Fruit fly (Drosophila melanogaster) whole organism, wandering third instar larva: Measurements from ENCODE around the gene Acp26Ab.

ENCODE experiments used
- Abd-B ChIP-seq: fragments of >200 bp; optimal IDR thresholded peaks from 2 replicates; lab custom pipeline; 2017; ENCODE audit warnings: missing biosample characterization, missing genetic modification characterization
- CG9705 ChIP-seq: fragments of 200-800 bp; sonication (Bioruptor generic); optimal IDR thresholded peaks from 2 replicates; lab custom pipeline; 2018; ENCODE audit warnings: missing biosample characterization, mild to moderate bottlenecking, missing genetic modification characterization
- CrebA ChIP-seq: fragments of 200-800 bp; sonication (Bioruptor generic); optimal IDR thresholded peaks from 2 replicates; lab custom pipeline; 2016; ENCODE audit warnings: missing biosample characterization, mild to moderate bottlenecking, missing genetic modification characterization, borderline replicate concordance
- Dfd ChIP-seq: fragments of >200 bp; optimal IDR thresholded peaks from 2 replicates; lab custom pipeline; 2017; ENCODE audit warnings: missing biosample characterization, missing genetic modification characterization
- Dif ChIP-seq: fragments of 200-275, 200-300 bp; sonication (Bioruptor generic); optimal IDR thresholded peaks from 2 replicates; lab custom pipeline; 2018; ENCODE audit warnings: missing biosample characterization, missing genetic modification characterization; ENCODE audit not compliant: partially characterized antibody
- GATAd ChIP-seq: sonication (Bioruptor generic); optimal IDR thresholded peaks from 2 replicates; lab custom pipeline; 2016; ENCODE audit warnings: missing biosample characterization, missing genetic modification characterization
- HLH106 ChIP-seq: fragments of 200-800 bp; optimal IDR thresholded peaks from 3 replicates; lab custom pipeline; 2019; ENCODE audit warnings: missing biosample characterization, mild to moderate bottlenecking, missing genetic modification characterization, moderate library complexity
- Hr78 ChIP-seq: fragments of >200 bp; optimal IDR thresholded peaks from 2 replicates; lab custom pipeline; 2017; ENCODE audit warnings: missing biosample characterization, missing genetic modification characterization
- Hr83 ChIP-seq: fragments of 200-300 bp; sonication (Bioruptor generic); optimal IDR thresholded peaks from 2 replicates; lab custom pipeline; 2016; ENCODE audit warnings: missing biosample characterization, mild to moderate bottlenecking, missing genetic modification characterization, moderate library complexity; ENCODE audit not compliant: poor library complexity, severe bottlenecking
- Jra ChIP-seq: sonication (Bioruptor generic); optimal IDR thresholded peaks from 2 replicates; lab custom pipeline; 2016; ENCODE audit warnings: missing biosample characterization, missing genetic modification characterization
- Mio ChIP-seq: sonication (Bioruptor generic); optimal IDR thresholded peaks from 2 replicates; lab custom pipeline; 2016; ENCODE audit warnings: missing biosample characterization, missing genetic modification characterization
- Myc ChIP-seq: fragments of >200 bp; optimal IDR thresholded peaks from 2 replicates; lab custom pipeline; 2017
- Rel ChIP-seq, 2 experiments: fragments of 200-800 bp; sonication (Bioruptor generic) in 1 of 2; optimal IDR thresholded peaks; 2 replicates in 1 of 2; 3 replicates in 1 of 2; lab custom pipeline; 2016 to 2019; ENCODE audit warnings: mild to moderate bottlenecking in 2 of 2, missing biosample characterization in 2 of 2, missing genetic modification characterization in 2 of 2, moderate library complexity in 1 of 2
- Sp1 ChIP-seq: fragments of 200-800 bp; sonication (Bioruptor generic); optimal IDR thresholded peaks from 3 replicates; lab custom pipeline; 2019; ENCODE audit warnings: missing biosample characterization, mild to moderate bottlenecking, missing genetic modification characterization, moderate library complexity
- Vsx2 ChIP-seq: fragments of 200-300, 225-300 bp; sonication (Bioruptor generic); optimal IDR thresholded peaks from 2 replicates; lab custom pipeline; 2018; ENCODE audit warnings: missing biosample characterization, missing genetic modification characterization; ENCODE audit not compliant: partially characterized antibody
- br ChIP-seq: fragments of 200-800 bp; sonication (Bioruptor generic); optimal IDR thresholded peaks from 2 replicates; lab custom pipeline; 2016; ENCODE audit warnings: missing biosample characterization, missing genetic modification characterization
- brk ChIP-seq: fragments of 200-800 bp; sonication (Bioruptor generic); optimal IDR thresholded peaks from 2 replicates; lab custom pipeline; 2016; ENCODE audit warnings: missing biosample characterization, mild to moderate bottlenecking, missing genetic modification characterization
- dl ChIP-seq, 2 experiments: fragments of 175-275, 200-275 bp in 1 of 2; fragments of 200-275 bp in 1 of 2; sonication (Bioruptor generic); optimal IDR thresholded peaks; lab custom pipeline; 2018; ENCODE audit warnings: mild to moderate bottlenecking in 2 of 2, missing biosample characterization in 2 of 2, missing genetic modification characterization in 2 of 2, moderate library complexity in 2 of 2; ENCODE audit not compliant: partially characterized antibody in 2 of 2, insufficient read depth in 1 of 2
- dmrt93B ChIP-seq: fragments of 200-800 bp; sonication (Bioruptor generic); optimal IDR thresholded peaks from 2 replicates; lab custom pipeline; 2018; ENCODE audit warnings: missing biosample characterization, mild to moderate bottlenecking, missing genetic modification characterization
- dsf ChIP-seq: sonication (Bioruptor generic); optimal IDR thresholded peaks from 2 replicates; lab custom pipeline; 2016; ENCODE audit warnings: missing biosample characterization, missing genetic modification characterization, borderline replicate concordance
- foxo ChIP-seq, 2 experiments: fragments of 200-800 bp; sonication (Bioruptor generic); optimal IDR thresholded peaks; 2 replicates in 1 of 2; 3 replicates in 1 of 2; lab custom pipeline; 2016 to 2017; ENCODE audit warnings: missing biosample characterization in 2 of 2, missing genetic modification characterization in 2 of 2
- fru ChIP-seq: fragments of 200-800 bp; sonication (Bioruptor generic); optimal IDR thresholded peaks from 3 replicates; lab custom pipeline; 2016; ENCODE audit warnings: missing biosample characterization, mild to moderate bottlenecking, missing genetic modification characterization
- h ChIP-seq: fragments of 200-800 bp; sonication (Bioruptor generic); optimal IDR thresholded peaks from 3 replicates; lab custom pipeline; 2016; ENCODE audit warnings: missing biosample characterization, mild to moderate bottlenecking, missing genetic modification characterization
- jim ChIP-seq: fragments of 175-275, 200-325 bp; sonication (Bioruptor generic); optimal IDR thresholded peaks from 2 replicates; lab custom pipeline; 2016; ENCODE audit warnings: missing biosample characterization, mild to moderate bottlenecking, missing genetic modification characterization
- lola ChIP-seq: fragments of >200 bp; optimal IDR thresholded peaks from 2 replicates; lab custom pipeline; 2017; ENCODE audit warnings: missing biosample characterization, missing genetic modification characterization
- pan ChIP-seq: fragments of >200 bp; optimal IDR thresholded peaks from 2 replicates; lab custom pipeline; 2017
- rgr ChIP-seq: fragments of 200-800 bp; sonication (Bioruptor generic); optimal IDR thresholded peaks from 3 replicates; lab custom pipeline; 2016; ENCODE audit warnings: missing biosample characterization, mild to moderate bottlenecking, missing genetic modification characterization
- sage ChIP-seq: fragments of 200-800 bp; sonication (Bioruptor generic); optimal IDR thresholded peaks from 2 replicates; lab custom pipeline; 2016; ENCODE audit warnings: missing biosample characterization, mild to moderate bottlenecking, missing genetic modification characterization
- sv ChIP-seq: fragments of 200-800 bp; sonication (Bioruptor generic); optimal IDR thresholded peaks from 3 replicates; lab custom pipeline; 2016; ENCODE audit warnings: missing biosample characterization, missing genetic modification characterization
- tai ChIP-seq: sonication (Bioruptor generic); optimal IDR thresholded peaks from 2 replicates; lab custom pipeline; 2016; ENCODE audit warnings: missing biosample characterization, missing genetic modification characterization
- usp ChIP-seq: fragments of >200 bp; optimal IDR thresholded peaks from 2 replicates; lab custom pipeline; 2017; ENCODE audit warnings: missing biosample characterization, missing genetic modification characterization
- woc ChIP-seq: sonication (Bioruptor generic); optimal IDR thresholded peaks from 2 replicates; lab custom pipeline; 2016; ENCODE audit warnings: missing biosample characterization, mild to moderate bottlenecking, missing genetic modification characterization

Acp26Ab gene

DNA sequence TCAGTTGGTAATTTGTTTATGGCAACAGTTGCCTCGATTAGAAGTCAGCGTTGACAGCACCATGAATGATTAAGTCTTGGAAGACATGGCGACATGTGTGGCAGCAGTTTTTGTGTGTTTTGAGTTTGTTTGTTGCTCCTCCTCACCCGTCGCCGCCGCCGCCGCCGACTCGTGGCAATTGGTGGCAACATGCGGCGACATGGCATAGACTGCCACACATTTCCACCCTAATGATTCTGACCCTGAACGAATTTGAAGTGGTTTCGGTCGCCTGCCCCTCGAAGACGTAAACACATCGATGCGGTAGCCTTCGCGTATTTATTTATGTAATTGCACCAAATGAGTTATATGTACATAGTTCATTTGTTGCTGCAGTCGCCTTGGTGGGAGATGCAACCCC lies 10.2 kb upstream of the Acp26Ab start:
- TF ChIP-seq rgr (GFP tag; lab: Kevin White, UChicago), result no peak

- TF ChIP-seq tai (GFP tag; lab: Kevin White, UChicago) (no peak), br (GFP tag; lab: Kevin White, UChicago) (no peak), jim (GFP tag; lab: Kevin White, UChicago) (no peak), fru (GFP tag; lab: Kevin White, UChicago) (no peak), Dfd (GFP tag; lab: Kevin White, UChicago) (no peak), Mio (GFP tag; lab: Kevin White, UChicago) (no peak)
These were observed 8.9 kb upstream of the Acp26Ab start for dm6 chr2L:5901553-5901952.

DNA sequence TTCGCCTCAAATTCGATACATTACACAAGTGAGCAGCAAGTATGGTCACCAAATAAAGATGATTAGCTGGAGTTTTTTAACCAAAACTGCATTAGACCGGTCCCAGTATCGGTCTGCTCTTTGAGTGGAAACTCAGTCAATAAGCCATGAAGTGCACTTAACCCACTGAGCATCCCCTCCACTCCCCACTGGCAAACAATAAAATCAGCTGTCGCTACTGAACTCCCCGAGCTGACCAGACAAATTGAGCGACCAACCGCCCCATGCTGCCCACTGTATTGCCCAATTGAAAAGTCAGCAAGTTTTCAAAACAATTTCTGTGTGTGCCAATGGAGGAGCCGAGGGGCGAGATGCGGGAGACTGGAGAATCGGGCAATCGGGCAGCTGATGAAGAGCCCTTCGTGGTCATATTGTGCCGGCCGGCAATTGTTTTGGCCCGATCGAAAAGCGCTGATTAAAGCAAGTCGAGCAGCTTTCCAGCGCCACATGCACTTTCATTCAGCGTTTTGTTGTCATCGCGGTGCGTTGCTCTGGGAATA lies 6.6 kb upstream of the Acp26Ab start:
- TF ChIP-seq dl (GFP tag; optimal IDR thresholded peaks at IDR 0.05; lab: Kevin White, UChicago; ENCODE audit: insufficient read depth in 1 of 2, partially characterized antibody in 2 of 2) (no peak), Sp1 (GFP tag; lab: Kevin White, UChicago) (no peak), Vsx2 (GFP tag; lab: Kevin White, UChicago) (no peak), HLH106 (no peak), Jra (no peak), brk (GFP tag; lab: Kevin White, UChicago) (no peak), Mio (GFP tag; lab: Kevin White, UChicago) (no peak), Hr78 (no peak), CG9705 (GFP tag; lab: Kevin White, UChicago) (no peak), Myc (lab: Kevin White, UChicago) (no peak), CrebA (GFP tag; lab: Kevin White, UChicago) (no peak), fru (GFP tag; lab: Kevin White, UChicago) (no peak), usp (no peak), foxo (GFP tag; optimal IDR thresholded peaks at IDR 0.05; lab: Kevin White, UChicago) (no peak), GATAd (no peak), Rel (GFP tag; optimal IDR thresholded peaks at IDR 0.05; lab: Kevin White, UChicago) (no peak), Rel (tag; optimal IDR thresholded peaks at IDR 0.05; lab: Kevin White, UChicago) (no peak), dsf (GFP tag; lab: Kevin White, UChicago) (no peak), Hr83 (GFP tag; lab: Kevin White, UChicago) (no peak), sage (GFP tag; lab: Kevin White, UChicago) (no peak)

DNA sequence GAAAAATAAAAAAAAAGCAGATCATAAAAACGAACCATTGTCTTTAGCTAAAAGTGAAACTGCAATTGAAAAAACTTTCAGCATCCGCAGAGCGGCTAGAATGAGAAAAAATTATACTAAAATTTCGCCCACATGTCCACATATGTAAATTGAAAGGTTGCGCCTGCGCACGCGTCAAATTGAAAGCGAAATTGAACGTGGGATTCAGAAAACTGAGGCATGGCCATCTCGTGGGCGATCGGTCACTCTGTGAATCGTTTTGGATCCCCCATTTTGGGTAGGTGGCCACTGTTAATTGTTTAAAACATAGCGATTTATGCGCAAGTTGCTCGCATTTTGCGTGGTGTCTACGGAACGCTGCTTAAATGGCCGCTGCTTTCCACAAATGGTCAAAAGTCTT lies 1.9 kb upstream of the Acp26Ab start:
- TF ChIP-seq woc (GFP tag; lab: Kevin White, UChicago), result no peak
- no peak for TF ChIP-seq Myc (lab: Kevin White, UChicago)
- no peak for TF ChIP-seq GATAd
- TF ChIP-seq tai (GFP tag; lab: Kevin White, UChicago), result no peak
- no peak for TF ChIP-seq Abd-B (GFP tag; lab: Kevin White, UChicago)
- no peak for TF ChIP-seq lola
- no peak for TF ChIP-seq sage (GFP tag; lab: Kevin White, UChicago)
- TF ChIP-seq dsf (GFP tag; lab: Kevin White, UChicago), result no peak
- TF ChIP-seq Vsx2 (GFP tag; lab: Kevin White, UChicago), result no peak
- no peak for TF ChIP-seq usp
- no peak for TF ChIP-seq foxo (GFP tag; optimal IDR thresholded peaks at IDR 0.05; lab: Kevin White, UChicago)
- no peak for TF ChIP-seq brk (GFP tag; lab: Kevin White, UChicago)
- TF ChIP-seq Mio (GFP tag; lab: Kevin White, UChicago), result no peak
- no peak for TF ChIP-seq CrebA (GFP tag; lab: Kevin White, UChicago)
- TF ChIP-seq Dif (GFP tag; lab: Kevin White, UChicago), result no peak
- TF ChIP-seq pan, result no peak
- TF ChIP-seq rgr (GFP tag; lab: Kevin White, UChicago), result no peak

DNA sequence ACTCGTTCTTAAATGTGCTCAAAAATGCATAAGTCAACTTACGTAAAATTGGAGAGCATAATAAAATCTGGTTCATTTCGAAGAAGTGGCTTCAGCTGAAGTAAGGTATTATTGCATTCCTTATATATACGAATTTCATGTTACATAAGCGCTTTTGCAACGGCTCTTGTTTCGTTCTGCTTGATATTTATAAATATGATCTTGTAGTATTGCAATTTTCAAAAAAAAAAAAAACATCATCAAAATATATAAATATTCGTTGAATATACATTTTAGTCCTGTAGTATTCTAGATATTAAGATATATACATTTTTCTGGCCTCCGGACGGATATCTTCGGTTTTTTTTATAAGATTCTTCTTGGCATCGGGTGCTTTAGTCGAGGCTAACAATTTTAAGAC lies 1.1 kb upstream of the Acp26Ab start, which contains the start of gene Acp26Aa:
TSS of gene Acp26Aa (minus strand) at position 101 of the 400 bp plus-strand sequence.
- TF ChIP-seq dmrt93B (GFP tag; lab: Kevin White, UChicago), result no peak
- TF ChIP-seq sv, result no peak
- TF ChIP-seq lola, result no peak
- no peak for TF ChIP-seq h (GFP tag; lab: Kevin White, UChicago)
- no peak for TF ChIP-seq CrebA (GFP tag; lab: Kevin White, UChicago)
- TF ChIP-seq, all 38 proteins: peak for 0
